Worm (Caenorhabditis elegans): ENCODE results near the gene srd-43.

Gene srd-43

ce11 chrX:13325039-13325438, 19.4 kb upstream of the srd-43 start (continued):
- TF ChIP-seq gei-8 (GFP tag; optimal IDR thresholded peaks at IDR 0.05) (no peak), nhr-41 (GFP tag; IDR thresholded peaks at IDR 0.05) (no peak), nhr-76 (tag; optimal IDR thresholded peaks at IDR 0.05) (no peak), daf-16 (GFP tag; optimal IDR thresholded peaks at IDR 0.05) (no peak), daf-16 (tag; optimal IDR thresholded peaks at IDR 0.05) (no peak), ctbp-1 (GFP tag; IDR thresholded peaks at IDR 0.05) (no peak), fkh-10 (GFP tag; optimal IDR thresholded peaks at IDR 0.05) (no peak), F26F4.8 (GFP tag; conservative IDR thresholded peaks at IDR 0.05) (no peak), pqm-1 (tag; optimal IDR thresholded peaks at IDR 0.05) (no peak), nhr-28 (tag; optimal IDR thresholded peaks at IDR 0.05) (peak; percentile 76), daf-12 (tag; optimal IDR thresholded peaks at IDR 0.05) (no peak)

ce11 chrX:13324326-13324725, 18.7 kb upstream of the srd-43 start:
- TF ChIP-seq D1046.2 (GFP tag; IDR thresholded peaks at IDR 0.05) (no peak), mxl-2 (GFP tag; conservative IDR thresholded peaks at IDR 0.05) (no peak), ceh-20 (GFP tag; IDR thresholded peaks at IDR 0.05) (peak; percentile 8; the same call in 1 of the 2 replicates), ceh-44 (GFP tag; IDR thresholded peaks at IDR 0.05) (no peak), aha-1 (tag) (peak; percentile 96), nhr-11 (tag; optimal IDR thresholded peaks at IDR 0.05) (no peak)

ce11 chrX:13323697-13324096, 18.1 kb upstream of the srd-43 start:
- TF ChIP-seq ZK546.5 (tag; optimal IDR thresholded peaks at IDR 0.05) (no peak), php-3 (GFP tag; IDR thresholded peaks at IDR 0.05) (peak; percentile 56; the same call in 1 of the 2 replicates), lin-13 (GFP tag; optimal IDR thresholded peaks at IDR 0.05) (no peak), D1046.2 (GFP tag; IDR thresholded peaks at IDR 0.05) (no peak), T26A8.4 (GFP tag; IDR thresholded peaks at IDR 0.05) (no peak)

ce11 chrX:13322886-13323285, 17.2 kb upstream of the srd-43 start, which contains the start of gene F46G10.2:
Gene F46G10.2, plus strand, starts transcription at chrX:13322963.
- TF ChIP-seq rbr-2 (tag; optimal IDR thresholded peaks at IDR 0.05) (no peak), skn-1 (tag; optimal IDR thresholded peaks at IDR 0.05) (no peak), hlh-11 (tag; optimal IDR thresholded peaks at IDR 0.05) (peak; percentile 60), dmd-6 (GFP tag; IDR thresholded peaks at IDR 0.05) (0 out of 2 replicates have a peak, but pooled peaks have one; percentile 15), hlh-30 (tag; optimal IDR thresholded peaks at IDR 0.05; ENCODE audit: insufficient read depth) (peak; percentile 32), nhr-111 (GFP tag; optimal IDR thresholded peaks at IDR 0.05) (no peak), nhr-28 (tag; optimal IDR thresholded peaks at IDR 0.05) (peak; percentile 26), daf-8 (GFP tag; IDR thresholded peaks at IDR 0.05) (no peak), vab-7 (GFP tag; IDR thresholded peaks at IDR 0.05) (no peak), nhr-76 (tag; optimal IDR thresholded peaks at IDR 0.05) (no peak), zag-1 (tag; optimal IDR thresholded peaks at IDR 0.05) (no peak)

ce11 chrX:13320575-13320974, 14.9 kb upstream of the srd-43 start:
- TF ChIP-seq hif-1 (tag; optimal IDR thresholded peaks at IDR 0.05) (no peak), ceh-32 (tag; optimal IDR thresholded peaks at IDR 0.05; ENCODE audit: poor library complexity) (no peak), mdl-1 (tag; optimal IDR thresholded peaks at IDR 0.05) (peak in 1 of 2 experiments; percentile 57), skn-1 (tag; optimal IDR thresholded peaks at IDR 0.05) (no peak), pha-4 (GFP tag; IDR thresholded peaks at IDR 0.05) (no peak), pha-4 (tag; optimal IDR thresholded peaks at IDR 0.05) (no peak), nhr-102 (tag; optimal IDR thresholded peaks at IDR 0.05) (no peak), Y48G9A.11 (GFP tag; IDR thresholded peaks at IDR 0.05) (no peak), daf-8 (GFP tag; IDR thresholded peaks at IDR 0.05) (no peak), Y75B8A.6 (GFP tag; IDR thresholded peaks at IDR 0.05) (no peak), mep-1 (tag; optimal IDR thresholded peaks at IDR 0.05) (peak; percentile 50), dve-1 (tag; optimal IDR thresholded peaks at IDR 0.05; ENCODE audit: insufficient read depth) (peak; percentile 37), unc-39 (tag; optimal IDR thresholded peaks at IDR 0.05) (no peak), zag-1 (tag; optimal IDR thresholded peaks at IDR 0.05) (no peak), mes-2 (tag; optimal IDR thresholded peaks at IDR 0.05; ENCODE audit: poor library complexity, severe bottlenecking) (peak; percentile 33), lsy-2 (tag; optimal IDR thresholded peaks at IDR 0.05) (peak in 1 of 2 experiments; percentile 39), gei-8 (GFP tag; optimal IDR thresholded peaks at IDR 0.05) (no peak), daf-16 (GFP tag; optimal IDR thresholded peaks at IDR 0.05) (no peak), daf-16 (tag; optimal IDR thresholded peaks at IDR 0.05) (peak; percentile 62), unc-130 (GFP tag; optimal IDR thresholded peaks at IDR 0.05) (no peak), nhr-28 (tag; optimal IDR thresholded peaks at IDR 0.05) (peak; percentile 79), ceh-20 (GFP tag; IDR thresholded peaks at IDR 0.05) (0 out of 2 replicates have a peak, but pooled peaks have one; percentile 56)
